Fruit fly (Drosophila melanogaster) whole organism, prepupa: ENCODE results near the gene CG17612.
A peak's percentile ranks its signal among the peaks of the same experiment; 100 is the strongest.

Source experiments
- Blimp-1 ChIP-seq: fragments of 200-800 bp; sonication (Bioruptor generic); optimal IDR thresholded peaks from 3 replicates; lab custom pipeline; 2017; ENCODE audit warnings: missing biosample characterization, missing genetic modification characterization, mild to moderate bottlenecking, moderate library complexity, missing genetic modification reagents
- CG6808 ChIP-seq: fragments of 200-800 bp; sonication (Bioruptor generic); optimal IDR thresholded peaks from 3 replicates; lab custom pipeline; 2017; ENCODE audit warnings: missing biosample characterization, missing genetic modification characterization, mild to moderate bottlenecking, moderate library complexity, missing genetic modification reagents
- CG9139 ChIP-seq: fragments of 200-800 bp; sonication (Bioruptor generic); optimal IDR thresholded peaks from 3 replicates; lab custom pipeline; 2017; ENCODE audit warnings: missing biosample characterization, mild to moderate bottlenecking, missing genetic modification characterization
- Ets96B ChIP-seq: fragments of 200-800 bp; optimal IDR thresholded peaks from 2 replicates; lab custom pipeline; 2019; ENCODE audit warnings: missing biosample characterization, mild to moderate bottlenecking, missing genetic modification characterization, moderate library complexity
- OdsH ChIP-seq: fragments of 200-800 bp; sonication (Bioruptor generic); optimal IDR thresholded peaks from 3 replicates; lab custom pipeline; 2016; ENCODE audit warnings: missing biosample characterization, missing genetic modification characterization
- Sox14 ChIP-seq: fragments of 200-800 bp; sonication (Bioruptor generic); optimal IDR thresholded peaks from 3 replicates; lab custom pipeline; 2016; ENCODE audit warnings: missing biosample characterization, missing genetic modification characterization

Gene CG17612

DNA sequence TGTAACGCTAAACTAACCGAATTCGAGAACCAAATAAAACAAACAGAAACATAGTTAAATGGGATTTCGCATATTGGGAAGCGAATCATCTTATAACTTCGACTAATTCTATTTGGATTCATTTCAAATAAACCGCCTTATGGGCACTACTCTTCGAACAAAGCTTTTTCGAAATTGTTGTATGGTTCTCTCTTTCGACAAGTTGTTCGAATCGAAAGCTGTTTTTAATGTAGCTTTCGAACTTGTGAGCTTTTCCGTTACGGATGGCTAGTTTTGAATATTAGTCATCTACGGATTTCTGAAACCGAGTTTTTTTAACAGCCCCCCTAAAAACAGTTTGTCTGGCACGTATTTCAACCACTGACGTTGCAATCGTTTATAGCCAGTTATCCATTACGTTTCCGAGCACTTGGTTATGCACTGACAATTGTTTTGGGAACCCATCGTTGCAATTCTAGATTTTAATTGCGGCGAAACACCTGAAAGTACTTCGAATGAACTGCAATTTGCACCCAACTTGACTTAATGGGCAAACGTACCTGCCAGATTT is 50.7 kb downstream of the CG17612 start:
- TF ChIP-seq Sox14 (GFP tag; lab: Kevin White, UChicago) (no peak), OdsH (no peak), Blimp-1 (GFP tag; lab: Kevin White, UChicago) (no peak), CG9139 (no peak), CG6808 (GFP tag; lab: Kevin White, UChicago) (peak; percentile 100), Ets96B (no peak)
- TF ChIP-seq, all 60 proteins: peak for 1
